Fruit fly (Drosophila melanogaster) S2 (cell line): ENCODE measurements around the gene Wwox.

ENCODE experiments used
- CG8478 ChIP-seq: fragments of >200 bp; optimal IDR thresholded peaks from 2 replicates; lab custom pipeline; 2018
- CTCF ChIP-seq, 2 experiments: fragments of >200 bp; optimal IDR thresholded peaks; 2 replicates each; lab custom pipeline; 2018

DNA sequence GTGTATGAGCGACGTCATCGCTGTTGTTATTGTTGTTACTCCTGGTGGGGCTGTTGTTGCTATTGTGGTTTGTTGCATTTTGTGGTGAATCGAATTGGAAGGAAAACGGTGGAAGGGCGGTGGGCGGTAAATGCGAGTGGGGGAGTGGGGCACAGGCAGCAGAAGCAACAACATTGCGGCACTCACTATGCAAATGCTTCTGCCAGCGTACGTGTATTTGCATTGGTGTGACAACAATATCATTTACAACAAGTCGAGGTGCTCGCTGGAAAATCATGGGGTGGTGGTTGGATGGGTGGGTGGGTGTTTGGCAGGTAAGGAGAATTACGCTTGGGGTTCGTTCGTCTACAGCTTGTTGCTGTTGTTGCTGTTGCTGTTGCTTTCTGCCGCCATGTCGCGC, 36.4 kb downstream of the Wwox start:
- no peak for TF ChIP-seq CG8478
- TF ChIP-seq CTCF (optimal IDR thresholded peaks at IDR 0.05; lab: Kevin White, UChicago): no peak
